Fruit fly (Drosophila melanogaster) Kc167 (cell line): ENCODE data around the gene pr.

Experiments used
- Myc ChIP-seq: fragments of >200 bp; optimal IDR thresholded peaks from 2 replicates; lab custom pipeline; 2017; ENCODE audit warnings: missing external identifiers
- Sin3A ChIP-seq: fragments of >200 bp; optimal IDR thresholded peaks from 2 replicates; lab custom pipeline; 2018; ENCODE audit warnings: missing external identifiers
- h ChIP-seq: fragments of >200 bp; optimal IDR thresholded peaks from 3 replicates; lab custom pipeline; 2018; ENCODE audit warnings: missing external identifiers
- insv ChIP-seq: fragments of >200 bp; optimal IDR thresholded peaks from 3 replicates; lab custom pipeline; 2018; ENCODE audit warnings: missing external identifiers
- psq ChIP-seq: fragments of >200 bp; optimal IDR thresholded peaks from 2 replicates; lab custom pipeline; 2017; ENCODE audit warnings: missing external identifiers
- ttk ChIP-seq: sonication (Bioruptor generic); optimal IDR thresholded peaks from 2 replicates; lab custom pipeline; 2017; ENCODE audit warnings: missing external identifiers

dm6 chr2L:20025711-20026110 lies 49.5 kb downstream of the pr start, which contains the start of gene AANATL3:
- no peak for TF ChIP-seq h
- TF ChIP-seq ttk: no peak
- no peak for TF ChIP-seq psq (lab: Kevin White, UChicago)
- TF ChIP-seq Sin3A (lab: Kevin White, UChicago): no peak
- TF ChIP-seq insv: no peak
- TF ChIP-seq Myc (lab: Kevin White, UChicago): no peak
